Worm (Caenorhabditis elegans) whole organism, midembryonic: ENCODE results near the gene trap-3.

Experiments
- T22C8.4 ChIP-seq: fragments of 200-800 bp; sonication (Bioruptor generic); IDR thresholded peaks from 2 replicates; pipeline ENCODE4 v1.3.6; 2022; ENCODE audit warnings: missing genetic modification characterization, missing compliant biosample characterization
- cog-1 ChIP-seq: sonication (generic microtip); optimal IDR thresholded peaks from 2 replicates; lab custom pipeline; 2016; ENCODE audit warnings: missing genetic modification characterization, missing compliant biosample characterization
- flt-1 ChIP-seq: fragments of 200-800 bp; sonication (Bioruptor generic); IDR thresholded peaks from 2 replicates; pipeline ENCODE4 v1.3.6; 2022; ENCODE audit warnings: missing genetic modification characterization, missing compliant biosample characterization
- klf-2 ChIP-seq: fragments of 200-800 bp; sonication (Bioruptor generic); conservative IDR thresholded peaks from 2 replicates; pipeline ENCODE4 v1.3.6; 2022; ENCODE audit warnings: missing genetic modification reagents, missing genetic modification characterization, missing compliant biosample characterization
- med-1 ChIP-seq: sonication (generic microtip); optimal IDR thresholded peaks from 2 replicates; lab custom pipeline; 2017; ENCODE audit warnings: missing genetic modification characterization, mild to moderate bottlenecking, missing compliant biosample characterization, antibody characterized with exemption, missing genetic modification reagents; ENCODE audit not compliant: insufficient read depth
- ref-1 ChIP-seq: fragments of 200-800 bp; sonication (Bioruptor generic); conservative IDR thresholded peaks from 2 replicates; pipeline ENCODE4 v1.3.6; 2022; ENCODE audit warnings: missing genetic modification reagents, missing genetic modification characterization, missing compliant biosample characterization
- tab-1 ChIP-seq: fragments of 200-800 bp; sonication (Bioruptor generic); IDR thresholded peaks from 2 replicates; pipeline ENCODE4 v1.3.6; 2022; ENCODE audit warnings: missing genetic modification characterization, missing compliant biosample characterization
- ztf-23 ChIP-seq: fragments of 200-800 bp; sonication (Bioruptor generic); IDR thresholded peaks from 2 replicates; pipeline ENCODE4 v1.3.6; 2022; ENCODE audit warnings: missing genetic modification reagents, missing genetic modification characterization, missing compliant biosample characterization
- ztf-29 ChIP-seq: fragments of 200-800 bp; sonication (Bioruptor generic); IDR thresholded peaks from 2 replicates; pipeline ENCODE4 v1.3.6; 2022; ENCODE audit warnings: missing genetic modification reagents, missing genetic modification characterization, missing compliant biosample characterization

The trap-3 gene

ce11 chrIV:2388949-2389495, at the start of gene trap-3:
TSS of gene trap-3 (plus strand) at chrIV:2389445.
- TF ChIP-seq T22C8.4 (GFP tag; lab: Robert Waterston, UW) (no peak), flt-1 (peak; percentile 86), ref-1 (GFP tag; lab: Robert Waterston, UW) (no peak), med-1 (GFP tag; lab: Kevin White, UChicago) (no peak), cog-1 (tag; lab: Kevin White, UChicago) (peak; percentile 86), ztf-29 (GFP tag; lab: Robert Waterston, UW) (0 out of 2 replicates have a peak, but pooled peaks have one; percentile 26), tab-1 (peak; percentile 35; the same call in 1 of the 2 replicates), ztf-23 (peak; percentile 100), klf-2 (GFP tag; lab: Robert Waterston, UW) (no peak)

ce11 chrIV:2348862-2349321, 40.4 kb upstream of the trap-3 start, which contains the start of the genes ppgn-1 and tftc-1:
TSS of gene ppgn-1 (minus strand) at chrIV:2348912.
TSS of gene tftc-1 (plus strand) at chrIV:2349271.
- TF ChIP-seq T22C8.4 (GFP tag; lab: Robert Waterston, UW) (no peak), cog-1 (tag; lab: Kevin White, UChicago) (no peak), ztf-23 (no peak), flt-1 (no peak), tab-1 (no peak), ref-1 (GFP tag; lab: Robert Waterston, UW) (no peak), med-1 (GFP tag; lab: Kevin White, UChicago) (no peak), ztf-29 (GFP tag; lab: Robert Waterston, UW) (no peak), klf-2 (GFP tag; lab: Robert Waterston, UW) (no peak)

- TF ChIP-seq ztf-23 (no peak), klf-2 (GFP tag; lab: Robert Waterston, UW) (no peak), med-1 (GFP tag; lab: Kevin White, UChicago) (no peak), ztf-29 (GFP tag; lab: Robert Waterston, UW) (no peak), T22C8.4 (GFP tag; lab: Robert Waterston, UW) (no peak), cog-1 (tag; lab: Kevin White, UChicago) (no peak), flt-1 (no peak), tab-1 (no peak), ref-1 (GFP tag; lab: Robert Waterston, UW) (no peak)
Measured at ce11 chrIV:2383713-2384112, 5.5 kb upstream of the trap-3 start, which contains the start of gene Y38F2AR.3. TSS of gene Y38F2AR.3 (plus strand) at chrIV:2384013.

- no peak for TF ChIP-seq tab-1
- TF ChIP-seq flt-1 = no peak
- TF ChIP-seq ztf-23 = peak; percentile 59; the same call in 1 of the 2 replicates
- TF ChIP-seq T22C8.4 (GFP tag; lab: Robert Waterston, UW) = no peak
- TF ChIP-seq ztf-29 (GFP tag; lab: Robert Waterston, UW) = 0 out of 2 replicates have a peak, but pooled peaks have one; percentile 47
- no peak for TF ChIP-seq ref-1 (GFP tag; lab: Robert Waterston, UW)
Measured at ce11 chrIV:2387970-2388705, 1.1 kb upstream of the trap-3 start, which contains the start of gene sec-61.B. TSS of gene sec-61.B (minus strand) at chrIV:2388675.

ce11 chrIV:2389745-2390144, 500 bp downstream of the trap-3 start:
- TF ChIP-seq T22C8.4 (GFP tag; lab: Robert Waterston, UW) (no peak), flt-1 (no peak), cog-1 (tag; lab: Kevin White, UChicago) (no peak), ztf-23 (no peak), tab-1 (no peak), ref-1 (GFP tag; lab: Robert Waterston, UW) (no peak), ztf-29 (GFP tag; lab: Robert Waterston, UW) (no peak), med-1 (GFP tag; lab: Kevin White, UChicago) (no peak), klf-2 (GFP tag; lab: Robert Waterston, UW) (no peak)

ce11 chrIV:2390251-2390672, 1.0 kb downstream of the trap-3 start:
- TF ChIP-seq ztf-23 (peak; percentile 72), ztf-29 (GFP tag; lab: Robert Waterston, UW) (no peak), flt-1 (no peak), cog-1 (tag; lab: Kevin White, UChicago) (peak; percentile 3), tab-1 (no peak), klf-2 (GFP tag; lab: Robert Waterston, UW) (no peak)

- TF ChIP-seq ref-1 (GFP tag; lab: Robert Waterston, UW) = no peak
- TF ChIP-seq T22C8.4 (GFP tag; lab: Robert Waterston, UW) = peak; percentile 64; the same call in 1 of the 2 replicates
Measured at ce11 chrIV:2390804-2391203, 1.6 kb downstream of the trap-3 start, which contains the start of gene eri-5. TSS of gene eri-5 (plus strand) at chrIV:2390821.

- TF ChIP-seq T22C8.4 (GFP tag; lab: Robert Waterston, UW) (peak; percentile 83), klf-2 (GFP tag; lab: Robert Waterston, UW) (no peak), tab-1 (no peak)
Measured at ce11 chrIV:2391809-2392208, 2.6 kb downstream of the trap-3 start.

- TF ChIP-seq med-1 (GFP tag; lab: Kevin White, UChicago) = no peak
- TF ChIP-seq ztf-29 (GFP tag; lab: Robert Waterston, UW) = no peak
- TF ChIP-seq ref-1 (GFP tag; lab: Robert Waterston, UW) = no peak
- no peak for TF ChIP-seq klf-2 (GFP tag; lab: Robert Waterston, UW)
- TF ChIP-seq cog-1 (tag; lab: Kevin White, UChicago) = no peak
- TF ChIP-seq ztf-23 = no peak
- TF ChIP-seq T22C8.4 (GFP tag; lab: Robert Waterston, UW) = no peak
- TF ChIP-seq tab-1 = no peak
- no peak for TF ChIP-seq flt-1
Measured at ce11 chrIV:2393023-2393422, 3.8 kb downstream of the trap-3 start.
